Fruit fly (Drosophila melanogaster) whole organism, embryonic: ENCODE results near the gene CG34398.
A peak's percentile ranks its signal among the peaks of the same experiment; 100 is the strongest.

Source experiments
- CG10979 ChIP-seq: fragments of 200-800 bp; sonication (Bioruptor generic); optimal IDR thresholded peaks from 2 replicates; lab custom pipeline; 2018; ENCODE audit warnings: missing biosample characterization, mild to moderate bottlenecking, missing genetic modification characterization, moderate library complexity
- CG11085 ChIP-seq: fragments of 200-800 bp; sonication (Bioruptor generic); IDR thresholded peaks from 2 replicates; pipeline ENCODE4 v1.3.6; 2022; ENCODE audit warnings: missing biosample characterization, missing genetic modification characterization
- CG12236 ChIP-seq: fragments of 200-800 bp; sonication (Bioruptor generic); optimal IDR thresholded peaks from 2 replicates; lab custom pipeline; 2016; ENCODE audit warnings: missing biosample characterization, missing genetic modification characterization
- CG1233 ChIP-seq: fragments of 200-800 bp; sonication (Bioruptor generic); optimal IDR thresholded peaks from 4 replicates; lab custom pipeline; 2018; ENCODE audit warnings: missing biosample characterization, mild to moderate bottlenecking, missing genetic modification characterization
- CG13624 ChIP-seq: fragments of 200-800 bp; sonication (Bioruptor generic); optimal IDR thresholded peaks from 2 replicates; lab custom pipeline; 2016; ENCODE audit warnings: missing biosample characterization, missing genetic modification characterization
- CG14710 ChIP-seq: fragments of 200-800 bp; sonication (Bioruptor generic); optimal IDR thresholded peaks from 3 replicates; lab custom pipeline; 2019; ENCODE audit warnings: missing biosample characterization, mild to moderate bottlenecking, missing genetic modification characterization, moderate library complexity
- CG15514 ChIP-seq: fragments of 200-800 bp; sonication (Bioruptor generic); optimal IDR thresholded peaks from 3 replicates; lab custom pipeline; 2017; ENCODE audit warnings: missing biosample characterization, missing genetic modification characterization, mild to moderate bottlenecking, moderate library complexity, missing genetic modification reagents
- CG17912 ChIP-seq: fragments of 200-800 bp; sonication (Bioruptor generic); optimal IDR thresholded peaks from 2 replicates; lab custom pipeline; 2018; ENCODE audit warnings: missing biosample characterization, mild to moderate bottlenecking, missing genetic modification characterization
- CG18599 ChIP-seq: fragments of 200-800 bp; sonication (Bioruptor generic); optimal IDR thresholded peaks from 3 replicates; lab custom pipeline; 2017; ENCODE audit warnings: missing biosample characterization, missing genetic modification characterization, mild to moderate bottlenecking, moderate library complexity, missing genetic modification reagents
- CG2116 ChIP-seq: fragments of 200-800 bp; sonication (Bioruptor generic); optimal IDR thresholded peaks from 3 replicates; lab custom pipeline; 2018; ENCODE audit warnings: missing biosample characterization, mild to moderate bottlenecking, missing genetic modification characterization
- CG2199 ChIP-seq: fragments of 200-800 bp; sonication (Bioruptor generic); IDR thresholded peaks from 3 replicates; pipeline ENCODE4 v1.3.6; 2022; ENCODE audit warnings: missing biosample characterization, missing genetic modification characterization
- CG2202 ChIP-seq: fragments of 200-800 bp; sonication (Bioruptor generic); optimal IDR thresholded peaks from 2 replicates; lab custom pipeline; 2018; ENCODE audit warnings: missing biosample characterization, mild to moderate bottlenecking, missing genetic modification characterization
- CG31224 ChIP-seq: fragments of 200-800 bp; sonication (Bioruptor generic); IDR thresholded peaks from 2 replicates; pipeline ENCODE4 v1.3.6; 2022; ENCODE audit warnings: missing biosample characterization, missing genetic modification characterization
- CG32532 ChIP-seq: fragments of 200-800 bp; sonication (Bioruptor generic); IDR thresholded peaks from 2 replicates; pipeline ENCODE4 v1.3.6; 2022; ENCODE audit warnings: missing biosample characterization, missing genetic modification characterization
- CG33213 ChIP-seq: fragments of 200-800 bp; sonication (Bioruptor generic); optimal IDR thresholded peaks from 3 replicates; lab custom pipeline; 2016; ENCODE audit warnings: missing biosample characterization, missing genetic modification characterization
- CG34376 ChIP-seq: fragments of 200-800 bp; sonication (Bioruptor generic); optimal IDR thresholded peaks from 2 replicates; lab custom pipeline; 2018; ENCODE audit warnings: missing biosample characterization, mild to moderate bottlenecking, missing genetic modification characterization
- CG4730 ChIP-seq: fragments of 200-800 bp; sonication (Bioruptor generic); IDR thresholded peaks from 2 replicates; pipeline ENCODE4 v1.3.6; 2022; ENCODE audit warnings: missing biosample characterization, missing genetic modification characterization
- CG5180 ChIP-seq: fragments of 200-800 bp; sonication (Bioruptor generic); optimal IDR thresholded peaks from 3 replicates; lab custom pipeline; 2017; ENCODE audit warnings: missing biosample characterization, missing genetic modification characterization, mild to moderate bottlenecking, moderate library complexity, missing genetic modification reagents
- CG6689 ChIP-seq: fragments of 200-800 bp; sonication (Bioruptor generic); IDR thresholded peaks from 2 replicates; pipeline ENCODE4 v1.3.6; 2022; ENCODE audit warnings: missing biosample characterization, missing genetic modification characterization
- CG6765 ChIP-seq: fragments of 200-800 bp; sonication (Bioruptor generic); optimal IDR thresholded peaks from 3 replicates; lab custom pipeline; 2017; ENCODE audit warnings: missing biosample characterization, mild to moderate bottlenecking, missing genetic modification characterization
- CG8281 ChIP-seq: fragments of 200-800 bp; sonication (Bioruptor generic); optimal IDR thresholded peaks from 2 replicates; lab custom pipeline; 2018; ENCODE audit warnings: missing biosample characterization, mild to moderate bottlenecking, missing genetic modification characterization, moderate library complexity
- Camta ChIP-seq: fragments of 200-800 bp; sonication (Bioruptor generic); optimal IDR thresholded peaks from 2 replicates; lab custom pipeline; 2016; ENCODE audit warnings: missing biosample characterization, missing genetic modification characterization
- Dip2 ChIP-seq: fragments of 200-800 bp; sonication (Bioruptor generic); IDR thresholded peaks from 2 replicates; pipeline ENCODE4 v1.3.6; 2022; ENCODE audit warnings: missing biosample characterization, missing genetic modification characterization
- Doc2 ChIP-seq: fragments of 200-800 bp; sonication (Bioruptor generic); IDR thresholded peaks from 2 replicates; pipeline ENCODE4 v1.3.6; 2022; ENCODE audit warnings: missing biosample characterization, missing genetic modification characterization
- E2f1 ChIP-seq: fragments of 200-800 bp; sonication (Bioruptor generic); IDR thresholded peaks from 2 replicates; pipeline ENCODE4 v1.3.6; 2022; ENCODE audit warnings: missing biosample characterization, missing genetic modification characterization
- ERR ChIP-seq: fragments of 200-800 bp; sonication (Bioruptor generic); optimal IDR thresholded peaks from 2 replicates; lab custom pipeline; 2016; ENCODE audit warnings: missing biosample characterization, missing genetic modification characterization
- Gsc ChIP-seq: fragments of 200-800 bp; sonication (Bioruptor generic); IDR thresholded peaks from 2 replicates; pipeline ENCODE4 v1.3.6; 2022; ENCODE audit warnings: missing biosample characterization, missing genetic modification characterization
- H15 ChIP-seq: fragments of 200-800 bp; sonication (Bioruptor generic); IDR thresholded peaks from 3 replicates; pipeline ENCODE4 v1.3.6; 2022; ENCODE audit warnings: missing biosample characterization, missing genetic modification characterization
- H2.0 ChIP-seq: fragments of 200-800 bp; sonication (Bioruptor generic); IDR thresholded peaks from 2 replicates; pipeline ENCODE4 v1.3.6; 2022; ENCODE audit warnings: missing biosample characterization, missing genetic modification characterization
- Hmr ChIP-seq: fragments of 200-800 bp; sonication (Bioruptor generic); optimal IDR thresholded peaks from 3 replicates; lab custom pipeline; 2017; ENCODE audit warnings: mild to moderate bottlenecking, missing biosample characterization, missing genetic modification reagents, missing genetic modification characterization
- Hsf ChIP-seq: fragments of 200-800 bp; sonication (Bioruptor generic); optimal IDR thresholded peaks from 3 replicates; lab custom pipeline; 2016; ENCODE audit warnings: missing biosample characterization, missing genetic modification characterization
- Lhr ChIP-seq: fragments of 200-800 bp; sonication (Bioruptor generic); optimal IDR thresholded peaks from 3 replicates; lab custom pipeline; 2017; ENCODE audit warnings: mild to moderate bottlenecking, missing biosample characterization, missing genetic modification reagents, missing genetic modification characterization
- MTF-1 ChIP-seq: fragments of 200-800 bp; sonication (Bioruptor generic); optimal IDR thresholded peaks from 2 replicates; lab custom pipeline; 2018; ENCODE audit warnings: missing biosample characterization, mild to moderate bottlenecking, missing genetic modification characterization, borderline replicate concordance
- Poxn ChIP-seq: fragments of 200-800 bp; sonication (Bioruptor generic); IDR thresholded peaks from 2 replicates; pipeline ENCODE4 v1.3.6; 2022; ENCODE audit warnings: missing biosample characterization, missing genetic modification characterization
- Ptx1 ChIP-seq: fragments of 200-800 bp; sonication (Bioruptor generic); IDR thresholded peaks from 2 replicates; pipeline ENCODE4 v1.3.6; 2022; ENCODE audit warnings: missing biosample characterization, missing genetic modification characterization
- Rfx ChIP-seq: fragments of 200-800 bp; sonication (Bioruptor generic); IDR thresholded peaks from 2 replicates; pipeline ENCODE4 v1.3.6; 2022; ENCODE audit warnings: missing biosample characterization, missing genetic modification characterization
- YL-1 ChIP-seq: fragments of 200-800 bp; sonication (Bioruptor generic); optimal IDR thresholded peaks from 3 replicates; lab custom pipeline; 2017; ENCODE audit warnings: missing biosample characterization, mild to moderate bottlenecking, missing genetic modification characterization
- ash1 ChIP-seq: fragments of 200-800 bp; sonication (Bioruptor generic); optimal IDR thresholded peaks from 2 replicates; lab custom pipeline; 2018; ENCODE audit warnings: missing biosample characterization, mild to moderate bottlenecking, missing genetic modification characterization
- cwo ChIP-seq: fragments of 200-800 bp; sonication (Bioruptor generic); optimal IDR thresholded peaks from 3 replicates; lab custom pipeline; 2017; ENCODE audit warnings: missing biosample characterization, missing genetic modification characterization, mild to moderate bottlenecking, moderate library complexity, missing genetic modification reagents
- danr ChIP-seq: fragments of 200-800 bp; sonication (Bioruptor generic); IDR thresholded peaks from 2 replicates; pipeline ENCODE4 v1.3.6; 2022; ENCODE audit warnings: missing biosample characterization, missing genetic modification characterization
- fd3F ChIP-seq: fragments of 200-800 bp; sonication (Bioruptor generic); optimal IDR thresholded peaks from 2 replicates; lab custom pipeline; 2018; ENCODE audit warnings: missing biosample characterization, mild to moderate bottlenecking, missing genetic modification characterization, moderate library complexity
- pum ChIP-seq: fragments of 200-800 bp; sonication (Bioruptor generic); optimal IDR thresholded peaks from 2 replicates; lab custom pipeline; 2016; ENCODE audit warnings: missing biosample characterization, missing genetic modification characterization
- run ChIP-seq: fragments of 200-800 bp; sonication (Bioruptor generic); optimal IDR thresholded peaks from 3 replicates; lab custom pipeline; 2018; ENCODE audit warnings: missing biosample characterization, mild to moderate bottlenecking, missing genetic modification characterization
- sc ChIP-seq, 3 experiments: fragments of >200 bp in 2 of 3; fragments of 200-800 bp in 1 of 3; sonication (Bioruptor generic) in 1 of 3; optimal IDR thresholded peaks; 2 replicates in 2 of 3; 3 replicates in 1 of 3; lab custom pipeline; 2017; ENCODE audit warnings: mild to moderate bottlenecking in 1 of 3, missing biosample characterization in 1 of 3, missing genetic modification characterization in 1 of 3, missing genetic modification reagents in 1 of 3
- scrt ChIP-seq: fragments of 200-800 bp; sonication (Bioruptor generic); optimal IDR thresholded peaks from 2 replicates; lab custom pipeline; 2018; ENCODE audit warnings: missing biosample characterization, mild to moderate bottlenecking, missing genetic modification characterization, moderate library complexity
- slp2 ChIP-seq: fragments of 200-800 bp; sonication (Bioruptor generic); optimal IDR thresholded peaks from 2 replicates; lab custom pipeline; 2016; ENCODE audit warnings: missing biosample characterization, missing genetic modification characterization
- toy ChIP-seq: fragments of 200-800 bp; sonication (Bioruptor generic); IDR thresholded peaks from 2 replicates; pipeline ENCODE4 v1.3.6; 2022; ENCODE audit warnings: missing biosample characterization, missing genetic modification characterization
- wdn ChIP-seq: fragments of 200-800 bp; sonication (Bioruptor generic); IDR thresholded peaks from 2 replicates; pipeline ENCODE4 v1.3.6; 2022; ENCODE audit warnings: missing biosample characterization, missing genetic modification characterization
- wor ChIP-seq: fragments of 200-800 bp; sonication (Bioruptor generic); IDR thresholded peaks from 2 replicates; pipeline ENCODE4 v1.3.6; 2022; ENCODE audit warnings: missing biosample characterization, missing genetic modification characterization

The CG34398 gene

DNA sequence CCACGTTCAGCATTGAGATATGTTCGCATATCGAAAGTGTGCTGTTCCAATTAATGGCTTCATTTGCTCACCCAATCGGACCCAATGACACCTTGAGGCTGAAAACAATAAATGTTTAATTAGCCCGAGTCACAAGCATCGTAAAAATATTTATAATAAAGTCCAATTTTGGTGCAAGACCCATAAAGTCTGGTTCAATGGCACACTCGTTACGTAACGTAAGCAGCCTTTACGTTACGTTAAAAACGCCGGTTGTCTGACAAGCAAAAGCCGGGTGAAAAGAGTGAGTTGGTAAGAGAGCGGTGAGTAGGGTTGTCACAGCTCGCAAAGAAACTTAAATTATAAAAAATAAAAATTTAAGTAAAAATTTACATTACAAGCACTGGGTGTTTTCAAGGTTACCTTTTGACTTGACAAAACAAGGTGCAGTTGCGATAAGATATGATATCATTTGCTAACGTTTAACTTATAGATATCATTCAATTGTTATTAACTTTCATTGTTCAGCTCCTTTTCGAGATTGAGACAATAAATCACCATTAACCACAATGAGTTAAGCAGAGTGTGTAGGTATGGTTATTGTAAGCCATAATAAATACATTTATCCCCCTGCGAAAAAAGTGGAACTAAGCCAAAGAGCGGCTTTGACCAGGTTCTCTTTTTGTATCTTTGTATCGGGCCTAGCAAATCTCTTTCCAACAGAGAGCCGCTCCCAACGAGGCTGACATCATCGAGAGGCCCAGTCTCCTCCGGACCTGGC is 452 bp upstream of the CG34398 start (continued):
- peak; percentile 16 for TF ChIP-seq fd3F (GFP tag; lab: Kevin White, UChicago)
- TF ChIP-seq danr, result no peak
- TF ChIP-seq H2.0 (GFP tag; lab: Robert Waterston, UW), result no peak
- no peak for TF ChIP-seq Doc2 (GFP tag; lab: Robert Waterston, UW)
- TF ChIP-seq Gsc, result no peak
- TF ChIP-seq CG2199 (GFP tag; lab: Robert Waterston, UW), result no peak
- peak; percentile 65 for TF ChIP-seq Rfx
- no peak for TF ChIP-seq CG11085 (GFP tag; lab: Robert Waterston, UW)
- peak; percentile 43 for TF ChIP-seq CG1233
- TF ChIP-seq CG17912 (GFP tag; lab: Kevin White, UChicago), result no peak
- no peak for TF ChIP-seq Lhr (GFP tag; lab: Kevin White, UChicago)
- peak; percentile 10 for TF ChIP-seq Hsf (GFP tag; lab: Kevin White, UChicago)
- peak; percentile 42 for TF ChIP-seq scrt (GFP tag; lab: Kevin White, UChicago)
- no peak for TF ChIP-seq CG13624 (GFP tag; lab: Kevin White, UChicago)
- TF ChIP-seq wdn, result no peak
- TF ChIP-seq MTF-1, result no peak
- TF ChIP-seq Hmr (GFP tag; lab: Kevin White, UChicago), result peak; percentile 55
- TF ChIP-seq H15 (GFP tag; lab: Robert Waterston, UW), result no peak
- TF ChIP-seq toy (GFP tag; lab: Robert Waterston, UW), result no peak
- peak; percentile 21; the same call in 1 of the 2 replicates for TF ChIP-seq CG31224
- TF ChIP-seq Dip2 (GFP tag; lab: Robert Waterston, UW), result no peak
- peak; percentile 60 for TF ChIP-seq CG10979 (tag; lab: Kevin White, UChicago)
- TF ChIP-seq pum, result no peak
- no peak for TF ChIP-seq slp2 (GFP tag; lab: Kevin White, UChicago)
- peak; percentile 33; the same call in 1 of the 2 replicates for TF ChIP-seq Ptx1
- no peak for TF ChIP-seq E2f1 (GFP tag; lab: Robert Waterston, UW)
- no peak for TF ChIP-seq CG6765 (GFP tag; lab: Kevin White, UChicago)
- TF ChIP-seq CG18599 (GFP tag; lab: Kevin White, UChicago), result peak; percentile 42
- TF ChIP-seq run (tag; lab: Kevin White, UChicago), result peak; percentile 43
- TF ChIP-seq CG8281, result peak; percentile 21
- TF ChIP-seq CG15514, result peak; percentile 16
- TF ChIP-seq ash1 (GFP tag; lab: Kevin White, UChicago), result no peak
- TF ChIP-seq CG34376 (GFP tag; lab: Kevin White, UChicago), result no peak
- TF ChIP-seq CG6689 (GFP tag; lab: Robert Waterston, UW), result no peak
- TF ChIP-seq CG12236 (GFP tag; lab: Kevin White, UChicago), result no peak
- no peak for TF ChIP-seq ERR (GFP tag; lab: Kevin White, UChicago)
- no peak for TF ChIP-seq Camta (GFP tag; lab: Kevin White, UChicago)
- peak; percentile 15 for TF ChIP-seq CG5180 (GFP tag; lab: Kevin White, UChicago)
- peak; percentile 19; the same call in 1 of the 2 replicates for TF ChIP-seq wor (GFP tag; lab: Robert Waterston, UW)
- TF ChIP-seq sc (optimal IDR thresholded peaks at IDR 0.05; lab: Kevin White, UChicago), result no peak
- no peak for TF ChIP-seq sc (GFP tag; optimal IDR thresholded peaks at IDR 0.05; lab: Kevin White, UChicago)
- no peak for TF ChIP-seq CG2116 (GFP tag; lab: Kevin White, UChicago)
- TF ChIP-seq cwo (GFP tag; lab: Kevin White, UChicago), result peak; percentile 33
- TF ChIP-seq Poxn, result no peak
- no peak for TF ChIP-seq CG2202 (tag; lab: Kevin White, UChicago)
- no peak for TF ChIP-seq CG33213
- peak; percentile 27; the same call in 1 of the 2 replicates for TF ChIP-seq CG32532 (GFP tag; lab: Robert Waterston, UW)
- TF ChIP-seq CG14710, result peak; percentile 29
- TF ChIP-seq CG4730 (GFP tag; lab: Robert Waterston, UW), result no peak
- TF ChIP-seq YL-1, result no peak
